Worm (Caenorhabditis elegans) whole organism, late embryonic: Measurements from ENCODE around the gene C13G3.12.

ENCODE experiments used
- C08G9.2 ChIP-seq: sonication (generic microtip); optimal IDR thresholded peaks from 2 replicates; lab custom pipeline; 2016; ENCODE audit warnings: mild to moderate bottlenecking, missing genetic modification characterization, moderate library complexity, missing compliant biosample characterization
- T23F11.4 ChIP-seq: fragments of 200-800 bp; sonication (Bioruptor generic); optimal IDR thresholded peaks from 2 replicates; lab custom pipeline; 2018; ENCODE audit warnings: mild to moderate bottlenecking, missing genetic modification characterization, missing compliant biosample characterization
- Y22D7AL.16 ChIP-seq: sonication (generic microtip); optimal IDR thresholded peaks from 2 replicates; lab custom pipeline; 2016; ENCODE audit warnings: missing genetic modification characterization, missing compliant biosample characterization
- ceh-14 ChIP-seq: sonication (generic microtip); optimal IDR thresholded peaks from 2 replicates; lab custom pipeline; 2016; ENCODE audit warnings: missing genotype, missing genetic modification characterization, missing compliant biosample characterization
- ceh-18 ChIP-seq: sonication (generic microtip); optimal IDR thresholded peaks from 2 replicates; lab custom pipeline; 2016; ENCODE audit warnings: missing genetic modification characterization, missing compliant biosample characterization
- ceh-22 ChIP-seq: sonication (generic microtip); optimal IDR thresholded peaks from 2 replicates; lab custom pipeline; 2017; ENCODE audit warnings: missing biosample characterization, missing genetic modification characterization
- ceh-31 ChIP-seq: sonication (generic microtip); optimal IDR thresholded peaks from 2 replicates; lab custom pipeline; 2016; ENCODE audit warnings: missing genetic modification characterization, missing compliant biosample characterization
- ceh-48 ChIP-seq: sonication (generic microtip); optimal IDR thresholded peaks from 2 replicates; lab custom pipeline; 2016; ENCODE audit warnings: missing genetic modification characterization, inconsistent platforms, missing compliant biosample characterization
- ceh-6 ChIP-seq: fragments of 200-800 bp; sonication (Bioruptor generic); optimal IDR thresholded peaks from 2 replicates; lab custom pipeline; 2018; ENCODE audit warnings: mild to moderate bottlenecking, missing genetic modification characterization, missing compliant biosample characterization
- ceh-9 ChIP-seq: sonication (generic microtip); optimal IDR thresholded peaks from 2 replicates; lab custom pipeline; 2016; ENCODE audit warnings: mild to moderate bottlenecking, missing genetic modification characterization, inconsistent platforms, missing compliant biosample characterization
- elt-2 ChIP-seq: sonication (generic microtip); optimal IDR thresholded peaks from 2 replicates; lab custom pipeline; 2016; ENCODE audit warnings: missing genetic modification reagents, missing genetic modification characterization, missing compliant biosample characterization
- elt-4 ChIP-seq: sonication (generic microtip); optimal IDR thresholded peaks from 2 replicates; lab custom pipeline; 2016; ENCODE audit warnings: missing genetic modification characterization, missing compliant biosample characterization
- ets-4 ChIP-seq: sonication (generic microtip); optimal IDR thresholded peaks from 2 replicates; lab custom pipeline; 2016; ENCODE audit warnings: missing genetic modification characterization, missing compliant biosample characterization
- fax-1 ChIP-seq: sonication (generic microtip); optimal IDR thresholded peaks from 2 replicates; lab custom pipeline; 2016; ENCODE audit warnings: missing genotype, missing genetic modification characterization, missing compliant biosample characterization
- fkh-6 ChIP-seq: sonication (generic microtip); optimal IDR thresholded peaks from 2 replicates; lab custom pipeline; 2016; ENCODE audit warnings: missing genetic modification characterization, missing compliant biosample characterization
- gmeb-2 ChIP-seq: sonication (generic microtip); optimal IDR thresholded peaks from 2 replicates; lab custom pipeline; 2016; ENCODE audit warnings: missing genetic modification characterization, inconsistent platforms, missing compliant biosample characterization
- hlh-15 ChIP-seq: sonication (generic microtip); optimal IDR thresholded peaks from 2 replicates; lab custom pipeline; 2016; ENCODE audit warnings: missing genetic modification characterization, missing compliant biosample characterization
- hlh-30 ChIP-seq: sonication (generic microtip); optimal IDR thresholded peaks from 2 replicates; lab custom pipeline; 2017; ENCODE audit warnings: antibody characterized with exemption, missing genetic modification characterization, missing compliant biosample characterization; ENCODE audit not compliant: insufficient read depth
- madf-2 ChIP-seq: sonication (generic microtip); optimal IDR thresholded peaks from 2 replicates; lab custom pipeline; 2017; ENCODE audit warnings: missing genetic modification characterization, missing compliant biosample characterization
- nfya-1 ChIP-seq: sonication (generic microtip); optimal IDR thresholded peaks from 2 replicates; lab custom pipeline; 2017; ENCODE audit warnings: missing genetic modification characterization, mild to moderate bottlenecking, missing compliant biosample characterization, antibody characterized with exemption, moderate library complexity
- nhr-232 ChIP-seq: sonication (generic microtip); optimal IDR thresholded peaks from 2 replicates; lab custom pipeline; 2016; ENCODE audit warnings: missing genetic modification characterization, missing compliant biosample characterization
- odd-2 ChIP-seq: sonication (generic microtip); optimal IDR thresholded peaks from 2 replicates; lab custom pipeline; 2017; ENCODE audit warnings: antibody characterized with exemption, mild to moderate bottlenecking, missing genetic modification characterization, missing compliant biosample characterization
- pax-1 ChIP-seq: fragments of 150-350 bp; optimal IDR thresholded peaks from 2 replicates; lab custom pipeline; 2014; ENCODE audit warnings: missing biosample characterization, missing genetic modification characterization
- pha-2 ChIP-seq: sonication (generic microtip); optimal IDR thresholded peaks from 2 replicates; lab custom pipeline; 2017; ENCODE audit warnings: mild to moderate bottlenecking, missing genetic modification characterization, missing compliant biosample characterization
- pha-4 ChIP-seq: fragments of 150-350 bp; optimal IDR thresholded peaks from 2 replicates; lab custom pipeline; 2018; ENCODE audit warnings: missing biosample characterization, missing genetic modification reagents, missing genetic modification characterization
- pros-1 ChIP-seq: fragments of 150-350 bp; optimal IDR thresholded peaks from 2 replicates; lab custom pipeline; 2014; ENCODE audit warnings: missing biosample characterization, missing genetic modification reagents, missing genetic modification characterization
- ref-2 ChIP-seq: sonication (generic microtip); optimal IDR thresholded peaks from 2 replicates; lab custom pipeline; 2016; ENCODE audit warnings: missing genetic modification characterization, missing compliant biosample characterization
- rnt-1 ChIP-seq: sonication (generic microtip); optimal IDR thresholded peaks from 2 replicates; lab custom pipeline; 2016; ENCODE audit warnings: missing genetic modification characterization, missing compliant biosample characterization
- sox-2 ChIP-seq: fragments of 200-800 bp; sonication (Bioruptor generic); IDR thresholded peaks from 2 replicates; pipeline ENCODE4 v1.3.6; 2022; ENCODE audit warnings: missing genetic modification reagents, missing genetic modification characterization, missing compliant biosample characterization
- sox-4 ChIP-seq: sonication (generic microtip); optimal IDR thresholded peaks from 2 replicates; lab custom pipeline; 2017; ENCODE audit warnings: mild to moderate bottlenecking, missing genetic modification characterization, inconsistent platforms, missing compliant biosample characterization
- tbx-2 ChIP-seq: sonication (generic microtip); optimal IDR thresholded peaks from 2 replicates; lab custom pipeline; 2016; ENCODE audit warnings: missing genetic modification characterization, missing compliant biosample characterization
- tbx-7 ChIP-seq: sonication (generic microtip); optimal IDR thresholded peaks from 2 replicates; lab custom pipeline; 2016; ENCODE audit warnings: missing genotype, missing genetic modification characterization, missing compliant biosample characterization
- ttx-3 ChIP-seq: sonication (generic microtip); optimal IDR thresholded peaks from 2 replicates; lab custom pipeline; 2016; ENCODE audit warnings: missing genetic modification reagents, missing genetic modification characterization, missing compliant biosample characterization
- unc-3 ChIP-seq, 2 experiments: fragments of 200-800 bp in 1 of 2; sonication (Bioruptor generic) in 1 of 2; sonication (generic microtip) in 1 of 2; conservative IDR thresholded peaks in 1 of 2; optimal IDR thresholded peaks in 1 of 2; 2 replicates each; pipeline versions ENCODE4 v1.3.6 to Lab custom; 2016 to 2022; ENCODE audit warnings: missing compliant biosample characterization in 2 of 2, missing genetic modification characterization in 2 of 2, missing genetic modification reagents in 1 of 2
- unc-55 ChIP-seq: sonication (generic microtip); optimal IDR thresholded peaks from 2 replicates; lab custom pipeline; 2017; ENCODE audit warnings: missing biosample characterization, missing genetic modification reagents, missing genetic modification characterization
- unc-86 ChIP-seq: sonication (generic microtip); optimal IDR thresholded peaks from 2 replicates; lab custom pipeline; 2016; ENCODE audit warnings: missing genetic modification characterization, missing compliant biosample characterization
- zip-5 ChIP-seq: sonication (generic microtip); optimal IDR thresholded peaks from 2 replicates; lab custom pipeline; 2016; ENCODE audit warnings: missing genetic modification characterization, missing compliant biosample characterization

Gene C13G3.12

DNA sequence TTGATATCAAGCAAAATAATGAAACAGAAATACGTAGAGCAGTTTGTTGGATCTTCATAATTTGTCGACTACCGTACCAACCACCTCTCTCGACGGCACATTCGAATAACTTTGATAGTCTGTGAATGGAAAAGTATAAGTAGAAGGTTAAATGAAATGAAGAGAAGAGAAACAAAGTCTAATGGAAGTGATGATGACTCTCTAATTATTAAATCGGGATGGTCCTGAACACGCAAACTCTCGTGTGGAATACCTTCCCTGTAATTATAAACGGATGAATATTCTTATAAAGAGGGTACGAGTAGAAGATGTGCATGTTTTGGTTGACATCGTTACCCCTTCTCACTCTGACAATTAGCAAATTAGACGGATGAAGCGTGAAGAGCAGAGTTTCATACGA lies at the start of gene C13G3.12, which contains the start of gene hot-6:
C13G3.12 (minus strand) TSS at position 101 of the 400 bp plus-strand sequence.
hot-6 (minus strand) TSS at position 121 of the 400 bp plus-strand sequence.
- TF ChIP-seq ceh-18 (tag; lab: Kevin White, UChicago) (no peak), ceh-31 (tag; lab: Kevin White, UChicago) (no peak), nhr-232 (tag; lab: Kevin White, UChicago) (no peak), rnt-1 (tag; lab: Kevin White, UChicago) (no peak), ceh-22 (tag; lab: Kevin White, UChicago) (no peak), unc-3 (GFP tag; conservative IDR thresholded peaks at IDR 0.05; lab: Robert Waterston, UW) (no peak), unc-3 (tag; optimal IDR thresholded peaks at IDR 0.05; lab: Kevin White, UChicago) (no peak), pha-2 (no peak), ttx-3 (tag; lab: Kevin White, UChicago) (no peak), pros-1 (no peak), ceh-6 (no peak), unc-55 (GFP tag; lab: Kevin White, UChicago) (no peak), odd-2 (tag; lab: Kevin White, UChicago) (no peak), unc-86 (tag; lab: Kevin White, UChicago) (no peak)

DNA sequence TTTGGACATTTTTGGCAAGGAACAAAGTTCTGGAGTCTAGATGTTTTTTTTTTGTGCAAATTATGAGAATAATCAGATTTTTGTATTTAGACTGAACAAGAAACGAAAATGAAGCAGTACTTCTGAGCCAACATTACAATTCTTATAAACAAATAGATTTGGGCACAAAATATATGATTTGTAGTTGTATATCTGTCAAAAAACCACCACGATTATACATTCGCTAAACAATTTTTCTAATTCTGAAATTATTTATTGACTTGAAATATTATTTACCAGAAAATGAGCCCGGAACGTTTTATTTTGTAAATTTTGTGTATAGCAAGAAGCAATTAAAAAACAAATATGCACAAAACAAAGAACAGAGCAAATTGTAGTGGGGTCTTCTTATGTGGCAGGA lies 48.7 kb upstream of the C13G3.12 start:
- TF ChIP-seq nfya-1 (tag; lab: Kevin White, UChicago) (no peak), pha-2 (no peak), unc-3 (GFP tag; conservative IDR thresholded peaks at IDR 0.05; lab: Robert Waterston, UW) (no peak), unc-3 (tag; optimal IDR thresholded peaks at IDR 0.05; lab: Kevin White, UChicago) (no peak), pax-1 (no peak), fax-1 (tag; lab: Kevin White, UChicago) (no peak), hlh-30 (no peak), gmeb-2 (tag; lab: Kevin White, UChicago) (no peak), fkh-6 (no peak), tbx-7 (no peak), ceh-48 (tag; lab: Kevin White, UChicago) (no peak), sox-2 (GFP tag; lab: Robert Waterston, UW) (no peak), sox-4 (tag; lab: Kevin White, UChicago) (no peak), pros-1 (no peak), ttx-3 (tag; lab: Kevin White, UChicago) (no peak), T23F11.4 (GFP tag; lab: Kevin White, UChicago) (no peak), Y22D7AL.16 (tag; lab: Kevin White, UChicago) (no peak), ceh-31 (tag; lab: Kevin White, UChicago) (no peak), ceh-9 (no peak), ref-2 (tag; lab: Kevin White, UChicago) (no peak)

DNA sequence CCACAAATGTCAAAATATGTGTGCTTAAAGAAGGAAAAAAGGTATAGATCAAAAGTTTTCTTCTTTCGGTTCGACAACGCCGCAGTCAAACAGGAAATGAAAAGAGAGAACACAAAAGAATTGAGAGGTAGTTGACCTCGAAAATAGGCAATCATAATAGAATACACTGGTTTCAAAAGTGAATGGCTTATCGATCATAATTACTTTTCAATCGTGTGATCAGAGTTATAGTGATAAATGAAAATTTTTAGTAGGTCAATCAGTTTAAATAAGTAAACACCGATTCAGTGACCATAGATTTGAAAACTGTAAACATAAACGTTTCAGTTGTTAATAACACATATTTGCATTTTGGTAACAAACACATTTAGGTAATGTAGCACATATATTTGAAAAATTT lies 47.7 kb upstream of the C13G3.12 start:
- TF ChIP-seq Y22D7AL.16 (tag; lab: Kevin White, UChicago) (no peak), pros-1 (no peak), pha-4 (tag; lab: Kevin White, UChicago) (no peak), ets-4 (no peak), ceh-31 (tag; lab: Kevin White, UChicago) (no peak)

DNA sequence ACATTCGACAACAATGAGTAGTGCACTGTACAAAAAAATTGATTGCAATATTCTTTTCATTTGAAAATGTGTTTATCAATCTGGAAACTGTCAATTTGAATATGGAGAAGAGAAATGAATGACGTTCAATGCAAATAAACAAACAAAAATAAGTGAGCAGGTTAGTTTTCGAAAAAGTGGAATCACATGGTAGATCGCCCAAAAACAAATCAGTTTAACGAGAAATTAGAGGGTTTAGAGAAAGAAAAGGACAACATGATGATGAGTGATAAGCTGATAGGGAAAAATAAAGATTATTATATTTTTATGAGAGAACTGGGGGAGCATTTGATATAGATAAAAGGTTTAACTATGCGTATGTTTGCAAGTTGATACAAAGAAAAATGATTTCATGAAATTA lies 46.6 kb upstream of the C13G3.12 start, which contains the start of gene T04C12.8:
T04C12.8 (minus strand) TSS at position 82 of the 400 bp plus-strand sequence.
- TF ChIP-seq elt-2 (tag; lab: Kevin White, UChicago) (peak; percentile 83), T23F11.4 (GFP tag; lab: Kevin White, UChicago) (no peak)

DNA sequence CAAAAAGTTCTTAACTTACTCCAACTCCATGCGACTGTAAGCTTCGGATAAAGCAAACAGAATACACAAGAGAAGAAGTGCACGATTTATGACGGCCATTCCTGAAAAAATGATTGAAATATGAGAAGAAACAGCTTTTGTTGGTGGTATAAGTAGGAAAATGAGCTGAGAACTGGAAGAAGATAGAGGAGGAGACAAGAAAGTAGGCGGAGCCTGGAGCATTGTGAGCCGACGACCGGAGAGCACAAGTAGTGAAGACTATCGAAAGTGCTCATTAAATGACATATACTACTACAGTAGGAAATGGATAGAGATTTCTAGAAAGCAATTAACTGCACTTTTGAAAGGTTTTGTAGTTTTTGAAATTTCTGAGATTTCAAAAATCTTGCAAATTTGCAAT lies 42.8 kb upstream of the C13G3.12 start, which contains the start of gene nlp-80:
nlp-80 (minus strand) TSS at position 101 of the 400 bp plus-strand sequence.
- TF ChIP-seq hlh-15 (no peak), pros-1 (no peak), zip-5 (no peak), C08G9.2 (tag; lab: Kevin White, UChicago) (no peak), nhr-232 (tag; lab: Kevin White, UChicago) (no peak), tbx-2 (tag; lab: Kevin White, UChicago) (no peak), elt-4 (tag; lab: Kevin White, UChicago) (no peak), elt-2 (tag; lab: Kevin White, UChicago) (no peak), tbx-7 (no peak), ceh-14 (tag; lab: Kevin White, UChicago) (no peak), madf-2 (tag; lab: Kevin White, UChicago) (no peak)
